Fruit fly (Drosophila melanogaster) whole organism, adult: ENCODE data around the gene CG15458.

Experiments used
- CG11617 ChIP-seq: fragments of 200-800 bp; sonication (Bioruptor generic); optimal IDR thresholded peaks from 2 replicates; lab custom pipeline; 2017; ENCODE audit warnings: mild to moderate bottlenecking, missing biosample characterization, missing genetic modification reagents, missing genetic modification characterization
- CG12768 ChIP-seq: fragments of 200-800 bp; sonication (Bioruptor generic); optimal IDR thresholded peaks from 2 replicates; lab custom pipeline; 2017; ENCODE audit warnings: missing biosample characterization, missing genetic modification characterization, mild to moderate bottlenecking, moderate library complexity, missing genetic modification reagents
- CG14711 ChIP-seq: fragments of 200-800 bp; sonication (Bioruptor generic); optimal IDR thresholded peaks from 2 replicates; lab custom pipeline; 2018; ENCODE audit warnings: missing biosample characterization, mild to moderate bottlenecking, missing genetic modification characterization, moderate library complexity
- CG1620 ChIP-seq: fragments of 200-800 bp; sonication (Bioruptor generic); optimal IDR thresholded peaks from 2 replicates; lab custom pipeline; 2016; ENCODE audit warnings: missing biosample characterization, missing genetic modification characterization
- CG33017 ChIP-seq: fragments of 200-800 bp; sonication (Bioruptor generic); optimal IDR thresholded peaks from 2 replicates; lab custom pipeline; 2018; ENCODE audit warnings: missing biosample characterization, mild to moderate bottlenecking, missing genetic modification characterization, moderate library complexity
- CG5204 ChIP-seq: fragments of 200-800 bp; sonication (Bioruptor generic); optimal IDR thresholded peaks from 2 replicates; lab custom pipeline; 2016; ENCODE audit warnings: missing biosample characterization, missing genetic modification characterization
- CG7045 ChIP-seq: fragments of 200-800 bp; sonication (Bioruptor generic); optimal IDR thresholded peaks from 2 replicates; lab custom pipeline; 2017; ENCODE audit warnings: missing biosample characterization, mild to moderate bottlenecking, missing genetic modification characterization
- CG7101 ChIP-seq: fragments of 200-800 bp; sonication (Bioruptor generic); optimal IDR thresholded peaks from 2 replicates; lab custom pipeline; 2018; ENCODE audit warnings: missing biosample characterization, mild to moderate bottlenecking, missing genetic modification characterization, moderate library complexity
- Clk ChIP-seq: fragments of 200-800 bp; sonication (Bioruptor generic); optimal IDR thresholded peaks from 2 replicates; lab custom pipeline; 2017; ENCODE audit warnings: missing biosample characterization, missing genetic modification characterization
- Crg-1 ChIP-seq: fragments of 200-800 bp; sonication (Bioruptor generic); optimal IDR thresholded peaks from 2 replicates; lab custom pipeline; 2016; ENCODE audit warnings: missing biosample characterization, missing genetic modification characterization
- Hr96 ChIP-seq: fragments of 200-800 bp; sonication (Bioruptor generic); optimal IDR thresholded peaks from 2 replicates; lab custom pipeline; 2016; ENCODE audit warnings: missing biosample characterization, missing genetic modification characterization
- Mnt ChIP-seq: fragments of 200-800 bp; sonication (Bioruptor generic); optimal IDR thresholded peaks from 2 replicates; lab custom pipeline; 2016; ENCODE audit warnings: missing biosample characterization, mild to moderate bottlenecking, missing genetic modification characterization
- bab1 ChIP-seq: fragments of 200-800 bp; sonication (Bioruptor generic); optimal IDR thresholded peaks from 3 replicates; lab custom pipeline; 2019; ENCODE audit warnings: missing biosample characterization, mild to moderate bottlenecking, missing genetic modification characterization, moderate library complexity
- cic ChIP-seq: fragments of 200-800 bp; sonication (Bioruptor generic); optimal IDR thresholded peaks from 2 replicates; lab custom pipeline; 2017; ENCODE audit warnings: missing biosample characterization, mild to moderate bottlenecking, missing genetic modification characterization, moderate library complexity
- kay ChIP-seq: fragments of 200-800 bp; sonication (Bioruptor generic); peaks from one replicate; lab custom pipeline; 2016; ENCODE audit warnings: missing biosample characterization, missing genetic modification characterization, borderline replicate concordance
- ovo ChIP-seq: fragments of 200-800 bp; sonication (Bioruptor generic); optimal IDR thresholded peaks from 2 replicates; lab custom pipeline; 2016; ENCODE audit warnings: missing biosample characterization, missing genetic modification characterization
- pad ChIP-seq: fragments of 200-800 bp; sonication (Bioruptor generic); optimal IDR thresholded peaks from 3 replicates; lab custom pipeline; 2017; ENCODE audit warnings: missing biosample characterization, missing genetic modification characterization, mild to moderate bottlenecking, moderate library complexity, missing genetic modification reagents
- tj ChIP-seq: fragments of 200-800 bp; sonication (Bioruptor generic); optimal IDR thresholded peaks from 3 replicates; lab custom pipeline; 2017; ENCODE audit warnings: missing biosample characterization, mild to moderate bottlenecking, missing genetic modification characterization, moderate library complexity
- toe ChIP-seq: fragments of 200-800 bp; sonication (Bioruptor generic); optimal IDR thresholded peaks from 2 replicates; lab custom pipeline; 2016; ENCODE audit warnings: missing biosample characterization, missing genetic modification characterization

The CG15458 gene

dm6 chrX:20394066-20394913 lies 19.7 kb downstream of the CG15458 start, which contains the start of gene HERC2:
Gene HERC2 (plus strand): TSS chrX:20394395.
- TF ChIP-seq CG5204 (GFP tag; lab: Kevin White, UChicago) (peak; percentile 44), Hr96 (GFP tag; lab: Kevin White, UChicago) (peak; percentile 62), bab1 (GFP tag; lab: Kevin White, UChicago) (no peak), kay (no peak), Clk (GFP tag; lab: Kevin White, UChicago) (no peak), pad (GFP tag; lab: Kevin White, UChicago) (peak; percentile 10), CG1620 (peak; percentile 62), ovo (GFP tag; lab: Kevin White, UChicago) (no peak), toe (peak; percentile 52), CG11617 (no peak)

dm6 chrX:20393580-20393979 lies 20.4 kb downstream of the CG15458 start, which contains the start of gene Syx16:
Gene Syx16 (minus strand): TSS chrX:20393751.
- TF ChIP-seq CG14711 (tag; lab: Kevin White, UChicago) (no peak), pad (GFP tag; lab: Kevin White, UChicago) (no peak), kay (no peak), toe (no peak), CG11617 (no peak), ovo (GFP tag; lab: Kevin White, UChicago) (no peak), CG33017 (tag; lab: Kevin White, UChicago) (no peak), Clk (GFP tag; lab: Kevin White, UChicago) (no peak), CG5204 (GFP tag; lab: Kevin White, UChicago) (no peak), Hr96 (GFP tag; lab: Kevin White, UChicago) (no peak), CG12768 (GFP tag; lab: Kevin White, UChicago) (no peak), tj (GFP tag; lab: Kevin White, UChicago) (no peak), Mnt (GFP tag; lab: Kevin White, UChicago) (no peak), CG7101 (tag; lab: Kevin White, UChicago) (no peak), CG7045 (GFP tag; lab: Kevin White, UChicago) (no peak), cic (GFP tag; lab: Kevin White, UChicago) (no peak)

dm6 chrX:20391230-20391629 lies 22.8 kb downstream of the CG15458 start:
- TF ChIP-seq Mnt (GFP tag; lab: Kevin White, UChicago) (peak; percentile 99), CG14711 (tag; lab: Kevin White, UChicago) (no peak), toe (no peak), bab1 (GFP tag; lab: Kevin White, UChicago) (peak; percentile 42), CG7045 (GFP tag; lab: Kevin White, UChicago) (no peak), cic (GFP tag; lab: Kevin White, UChicago) (no peak), CG33017 (tag; lab: Kevin White, UChicago) (no peak), Hr96 (GFP tag; lab: Kevin White, UChicago) (no peak), Crg-1 (GFP tag; lab: Kevin White, UChicago) (no peak), kay (no peak), pad (GFP tag; lab: Kevin White, UChicago) (no peak), CG1620 (no peak), CG7101 (tag; lab: Kevin White, UChicago) (no peak)

- TF ChIP-seq bab1 (GFP tag; lab: Kevin White, UChicago) (no peak), ovo (GFP tag; lab: Kevin White, UChicago) (no peak), Hr96 (GFP tag; lab: Kevin White, UChicago) (no peak), Crg-1 (GFP tag; lab: Kevin White, UChicago) (no peak), Clk (GFP tag; lab: Kevin White, UChicago) (no peak), CG7045 (GFP tag; lab: Kevin White, UChicago) (no peak), pad (GFP tag; lab: Kevin White, UChicago) (no peak), CG12768 (GFP tag; lab: Kevin White, UChicago) (no peak), CG14711 (tag; lab: Kevin White, UChicago) (no peak), CG5204 (GFP tag; lab: Kevin White, UChicago) (no peak), tj (GFP tag; lab: Kevin White, UChicago) (no peak), cic (GFP tag; lab: Kevin White, UChicago) (no peak), CG7101 (tag; lab: Kevin White, UChicago) (no peak)
Measured at dm6 chrX:20390706-20391105, 23.3 kb downstream of the CG15458 start, which contains the start of gene jb. Gene jb (minus strand): TSS chrX:20390806.

dm6 chrX:20389633-20390032 lies 24.4 kb downstream of the CG15458 start:
- no peak for TF ChIP-seq toe
- TF ChIP-seq bab1 (GFP tag; lab: Kevin White, UChicago): no peak
- no peak for TF ChIP-seq CG5204 (GFP tag; lab: Kevin White, UChicago)
- TF ChIP-seq CG11617: no peak
- no peak for TF ChIP-seq CG14711 (tag; lab: Kevin White, UChicago)

- TF ChIP-seq tj (GFP tag; lab: Kevin White, UChicago): no peak
- no peak for TF ChIP-seq bab1 (GFP tag; lab: Kevin White, UChicago)
- no peak for TF ChIP-seq CG14711 (tag; lab: Kevin White, UChicago)
- TF ChIP-seq Hr96 (GFP tag; lab: Kevin White, UChicago): no peak
- TF ChIP-seq CG33017 (tag; lab: Kevin White, UChicago): no peak
- no peak for TF ChIP-seq CG1620
Measured at dm6 chrX:20385865-20386264, 28.1 kb downstream of the CG15458 start.
